Worm (Caenorhabditis elegans) whole organism, mixed stage, embryonic: ENCODE results near the gene F34H10.5.
A peak's percentile ranks its signal among the peaks of the same experiment; 100 is the strongest.

Source experiments
- M03D4.4 ChIP-seq: sonication (generic microtip); optimal IDR thresholded peaks from 2 replicates; lab custom pipeline; 2017; ENCODE audit warnings: mild to moderate bottlenecking, missing genetic modification characterization, missing compliant biosample characterization
- bed-3 ChIP-seq: fragments of 200-800 bp; sonication (Bioruptor generic); optimal IDR thresholded peaks from 3 replicates; lab custom pipeline; 2018; ENCODE audit warnings: mild to moderate bottlenecking, missing genetic modification characterization, moderate library complexity, missing compliant biosample characterization
- blmp-1 ChIP-seq: fragments of 150-350 bp; optimal IDR thresholded peaks from 2 replicates; lab custom pipeline; 2014; ENCODE audit warnings: missing biosample characterization, missing genetic modification characterization
- ceh-39 ChIP-seq: fragments of 150-350 bp; optimal IDR thresholded peaks from 2 replicates; lab custom pipeline; 2014; ENCODE audit warnings: missing biosample characterization, missing genetic modification characterization
- ceh-43 ChIP-seq: fragments of 200-800 bp; sonication (Bioruptor generic); optimal IDR thresholded peaks from 2 replicates; lab custom pipeline; 2018; ENCODE audit warnings: mild to moderate bottlenecking, missing genetic modification characterization, moderate library complexity, missing compliant biosample characterization
- ceh-83 ChIP-seq: fragments of 200-800 bp; sonication (Bioruptor generic); optimal IDR thresholded peaks from 2 replicates; lab custom pipeline; 2018; ENCODE audit warnings: mild to moderate bottlenecking, missing genetic modification characterization, missing compliant biosample characterization
- ces-1 ChIP-seq: fragments of 150-350 bp; optimal IDR thresholded peaks from 2 replicates; lab custom pipeline; 2014; ENCODE audit warnings: missing biosample characterization, missing genetic modification reagents, missing genetic modification characterization
- cnd-1 ChIP-seq: fragments of 200-800 bp; sonication (Bioruptor generic); optimal IDR thresholded peaks from 2 replicates; lab custom pipeline; 2018; ENCODE audit warnings: mild to moderate bottlenecking, missing genetic modification characterization, missing compliant biosample characterization
- elt-1 ChIP-seq: sonication (generic microtip); optimal IDR thresholded peaks from 2 replicates; lab custom pipeline; 2017; ENCODE audit warnings: missing genetic modification characterization, mild to moderate bottlenecking, missing compliant biosample characterization, antibody characterized with exemption, moderate library complexity, borderline replicate concordance; ENCODE audit not compliant: insufficient read depth
- elt-3 ChIP-seq: fragments of 150-350 bp; optimal IDR thresholded peaks from 2 replicates; lab custom pipeline; 2014; ENCODE audit warnings: missing biosample characterization, missing genetic modification characterization
- flh-1 ChIP-seq: fragments of 200-800 bp; sonication (Bioruptor generic); optimal IDR thresholded peaks from 2 replicates; lab custom pipeline; 2018; ENCODE audit warnings: mild to moderate bottlenecking, missing genetic modification characterization, moderate library complexity, missing compliant biosample characterization
- ham-2 ChIP-seq: fragments of 200-800 bp; sonication (Bioruptor generic); optimal IDR thresholded peaks from 2 replicates; lab custom pipeline; 2018; ENCODE audit warnings: mild to moderate bottlenecking, missing genetic modification characterization, missing compliant biosample characterization
- hlh-1 ChIP-seq: fragments of 150-350 bp; optimal IDR thresholded peaks from 2 replicates; lab custom pipeline; 2014; ENCODE audit warnings: missing biosample characterization, missing genetic modification reagents, missing genetic modification characterization
- lin-13 ChIP-seq: fragments of 150-350 bp; optimal IDR thresholded peaks from 2 replicates; lab custom pipeline; 2014; ENCODE audit warnings: missing biosample characterization, missing genetic modification characterization
- lin-32 ChIP-seq: fragments of 200-800 bp; sonication (Bioruptor generic); optimal IDR thresholded peaks from 2 replicates; lab custom pipeline; 2018; ENCODE audit warnings: mild to moderate bottlenecking, missing genetic modification characterization, missing compliant biosample characterization
- lsy-2 ChIP-seq: fragments of 150-350 bp; optimal IDR thresholded peaks from 2 replicates; lab custom pipeline; 2014; ENCODE audit warnings: missing biosample characterization, missing genetic modification characterization
- mab-5 ChIP-seq: fragments of 150-350 bp; optimal IDR thresholded peaks from 2 replicates; lab custom pipeline; 2014; ENCODE audit warnings: missing biosample characterization, missing genetic modification characterization
- mep-1 ChIP-seq: fragments of 150-350 bp; optimal IDR thresholded peaks from 2 replicates; lab custom pipeline; 2017; ENCODE audit warnings: missing biosample characterization, missing genetic modification reagents, missing genetic modification characterization, inconsistent platforms
- mls-2 ChIP-seq: sonication (generic microtip); optimal IDR thresholded peaks from 2 replicates; lab custom pipeline; 2016; ENCODE audit warnings: mild to moderate bottlenecking, missing genetic modification characterization, moderate library complexity, missing compliant biosample characterization
- nhr-12 ChIP-seq: fragments of 150-350 bp; optimal IDR thresholded peaks from 2 replicates; lab custom pipeline; 2014; ENCODE audit warnings: missing biosample characterization, missing genetic modification characterization
- nhr-2 ChIP-seq: fragments of 150-350 bp; optimal IDR thresholded peaks from 2 replicates; lab custom pipeline; 2014; ENCODE audit warnings: missing biosample characterization, missing genetic modification characterization
- nhr-237 ChIP-seq: fragments of 150-350 bp; optimal IDR thresholded peaks from 2 replicates; lab custom pipeline; 2014; ENCODE audit warnings: missing biosample characterization, missing genetic modification characterization
- nhr-28 ChIP-seq: fragments of 150-350 bp; optimal IDR thresholded peaks from 2 replicates; lab custom pipeline; 2014; ENCODE audit warnings: missing biosample characterization, missing genetic modification characterization
- nhr-76 ChIP-seq: sonication (generic microtip); optimal IDR thresholded peaks from 2 replicates; lab custom pipeline; 2017; ENCODE audit warnings: missing biosample characterization, missing genetic modification characterization
- pha-4 ChIP-seq: fragments of 150-350 bp; optimal IDR thresholded peaks from 2 replicates; lab custom pipeline; 2018; ENCODE audit warnings: missing biosample characterization, missing genetic modification reagents, missing genetic modification characterization
- sptf-1 ChIP-seq: sonication (generic microtip); optimal IDR thresholded peaks from 2 replicates; lab custom pipeline; 2017; ENCODE audit warnings: mild to moderate bottlenecking, missing genetic modification characterization, moderate library complexity, missing compliant biosample characterization
- tbx-8 ChIP-seq: fragments of 200-800 bp; sonication (Bioruptor generic); optimal IDR thresholded peaks from 2 replicates; lab custom pipeline; 2018; ENCODE audit warnings: mild to moderate bottlenecking, missing genetic modification characterization, moderate library complexity, missing compliant biosample characterization
- unc-120 ChIP-seq: sonication (generic microtip); optimal IDR thresholded peaks from 2 replicates; lab custom pipeline; 2017; ENCODE audit warnings: missing genetic modification characterization, missing compliant biosample characterization; ENCODE audit not compliant: poor library complexity, severe bottlenecking
- unc-62 ChIP-seq: fragments of 150-350 bp; optimal IDR thresholded peaks from 2 replicates; lab custom pipeline; 2014; ENCODE audit warnings: missing biosample characterization, missing genetic modification reagents, missing genetic modification characterization
- zip-8 ChIP-seq: fragments of 150-350 bp; optimal IDR thresholded peaks from 2 replicates; lab custom pipeline; 2014; ENCODE audit warnings: missing biosample characterization, missing genetic modification characterization
- ztf-11 ChIP-seq: fragments of 150-350 bp; optimal IDR thresholded peaks from 2 replicates; lab custom pipeline; 2014; ENCODE audit warnings: missing biosample characterization, missing genetic modification characterization

F34H10.5 gene

ce11 chrX:9654232-9654631 lies 18.8 kb downstream of the F34H10.5 start:
- TF ChIP-seq nhr-12 (tag; lab: Kevin White, UChicago) (no peak), ceh-83 (GFP tag; lab: Kevin White, UChicago) (no peak), cnd-1 (no peak), ham-2 (GFP tag; lab: Kevin White, UChicago) (no peak), M03D4.4 (tag; lab: Kevin White, UChicago) (no peak), unc-62 (GFP tag; lab: Kevin White, UChicago) (no peak)
- TF ChIP-seq, all 35 proteins: peak for 0

- TF ChIP-seq nhr-237 (tag; lab: Kevin White, UChicago) (no peak), elt-1 (tag; lab: Kevin White, UChicago) (no peak), elt-3 (no peak), bed-3 (no peak), ztf-11 (no peak), unc-120 (no peak), ceh-39 (tag; lab: Kevin White, UChicago) (no peak)
These were observed 21.3 kb downstream of the F34H10.5 start for ce11 chrX:9656772-9657171.

ce11 chrX:9665944-9666343 lies 30.5 kb downstream of the F34H10.5 start:
- TF ChIP-seq mep-1 (tag; lab: Kevin White, UChicago) (no peak), bed-3 (no peak), hlh-1 (no peak), nhr-2 (tag; lab: Kevin White, UChicago) (no peak), nhr-76 (tag; lab: Kevin White, UChicago) (no peak), nhr-12 (tag; lab: Kevin White, UChicago) (no peak), nhr-28 (tag; lab: Kevin White, UChicago) (no peak), unc-62 (GFP tag; lab: Kevin White, UChicago) (no peak), mls-2 (tag; lab: Kevin White, UChicago) (no peak), ham-2 (GFP tag; lab: Kevin White, UChicago) (no peak), M03D4.4 (tag; lab: Kevin White, UChicago) (no peak)

ce11 chrX:9667391-9667790 lies 31.9 kb downstream of the F34H10.5 start:
- TF ChIP-seq blmp-1 (tag; lab: Kevin White, UChicago) (no peak), mab-5 (tag; lab: Kevin White, UChicago) (no peak), elt-1 (tag; lab: Kevin White, UChicago) (peak; percentile 79), cnd-1 (no peak), ces-1 (GFP tag; lab: Kevin White, UChicago) (peak; percentile 38)

- TF ChIP-seq bed-3 = no peak
- TF ChIP-seq ceh-83 (GFP tag; lab: Kevin White, UChicago) = no peak
- TF ChIP-seq sptf-1 = peak; percentile 55
- peak; percentile 33 for TF ChIP-seq unc-120
- TF ChIP-seq unc-62 (GFP tag; lab: Kevin White, UChicago) = peak; percentile 14
These were observed 33.1 kb downstream of the F34H10.5 start, which contains the start of gene T14B1.1 for ce11 chrX:9668554-9668953. Gene T14B1.1, minus strand, starts transcription at chrX:9668723.

- no peak for TF ChIP-seq lin-13 (tag; lab: Kevin White, UChicago)
- no peak for TF ChIP-seq flh-1 (GFP tag; lab: Kevin White, UChicago)
- no peak for TF ChIP-seq nhr-28 (tag; lab: Kevin White, UChicago)
- TF ChIP-seq mls-2 (tag; lab: Kevin White, UChicago) = no peak
- TF ChIP-seq ceh-39 (tag; lab: Kevin White, UChicago) = no peak
- no peak for TF ChIP-seq bed-3
- no peak for TF ChIP-seq ceh-43 (GFP tag; lab: Kevin White, UChicago)
- no peak for TF ChIP-seq cnd-1
- TF ChIP-seq ceh-83 (GFP tag; lab: Kevin White, UChicago) = no peak
- no peak for TF ChIP-seq ham-2 (GFP tag; lab: Kevin White, UChicago)
- TF ChIP-seq pha-4 = no peak
- no peak for TF ChIP-seq lsy-2 (tag; lab: Kevin White, UChicago)
- TF ChIP-seq M03D4.4 (tag; lab: Kevin White, UChicago) = no peak
These were observed 37.8 kb downstream of the F34H10.5 start for ce11 chrX:9673228-9673627.

ce11 chrX:9674799-9675198 lies 39.3 kb downstream of the F34H10.5 start, which contains the start of gene C43C3.4:
Gene C43C3.4, minus strand, starts transcription at chrX:9674899.
- TF ChIP-seq ceh-83 (GFP tag; lab: Kevin White, UChicago) (no peak), unc-62 (GFP tag; lab: Kevin White, UChicago) (no peak), ceh-43 (GFP tag; lab: Kevin White, UChicago) (no peak), mab-5 (tag; lab: Kevin White, UChicago) (no peak), ceh-39 (tag; lab: Kevin White, UChicago) (no peak), lsy-2 (tag; lab: Kevin White, UChicago) (no peak), lin-32 (GFP tag; lab: Kevin White, UChicago) (no peak), sptf-1 (no peak), zip-8 (no peak), blmp-1 (tag; lab: Kevin White, UChicago) (no peak), ham-2 (GFP tag; lab: Kevin White, UChicago) (no peak), pha-4 (no peak), nhr-28 (tag; lab: Kevin White, UChicago) (no peak), lin-13 (tag; lab: Kevin White, UChicago) (no peak), tbx-8 (GFP tag; lab: Kevin White, UChicago) (no peak), nhr-12 (tag; lab: Kevin White, UChicago) (no peak), ces-1 (GFP tag; lab: Kevin White, UChicago) (no peak), flh-1 (GFP tag; lab: Kevin White, UChicago) (no peak), mls-2 (tag; lab: Kevin White, UChicago) (no peak), unc-120 (no peak)
